Fruit fly (Drosophila melanogaster) Kc167 (cell line): ENCODE results near the gene CG7884.

ENCODE experiments used
- h ChIP-seq: fragments of >200 bp; optimal IDR thresholded peaks from 3 replicates; lab custom pipeline; 2018; ENCODE audit warnings: missing external identifiers
- insv ChIP-seq: fragments of >200 bp; optimal IDR thresholded peaks from 3 replicates; lab custom pipeline; 2018; ENCODE audit warnings: missing external identifiers
- ttk ChIP-seq: sonication (Bioruptor generic); optimal IDR thresholded peaks from 2 replicates; lab custom pipeline; 2017; ENCODE audit warnings: missing external identifiers

DNA sequence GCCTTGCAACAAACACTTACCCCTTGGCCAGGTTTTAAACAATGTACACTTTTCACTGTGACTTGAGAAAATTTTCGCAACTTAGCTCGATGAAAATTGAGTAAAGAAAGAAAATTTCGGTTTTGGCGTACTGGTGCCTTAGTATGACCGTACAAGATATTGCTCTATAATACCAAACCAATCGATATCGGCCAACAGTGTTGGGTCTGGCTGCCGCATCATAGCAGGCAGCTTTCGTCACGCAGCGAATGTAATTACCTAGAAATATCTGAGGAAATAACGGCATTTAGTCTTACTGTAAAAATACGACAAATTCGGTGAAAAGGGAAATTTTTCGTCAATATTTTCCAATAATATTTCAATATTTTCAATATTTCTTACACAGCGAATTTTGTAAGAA is 12.4 kb upstream of the CG7884 start, which contains the start of gene Ulp1:
- no peak for TF ChIP-seq h (lab: Kevin White, UChicago)
- TF ChIP-seq ttk (lab: Kevin White, UChicago), result no peak
- no peak for TF ChIP-seq insv (lab: Kevin White, UChicago)
